Fruit fly (Drosophila melanogaster) whole organism, wandering third instar larva: Measurements from ENCODE around the gene noc.

ENCODE experiments used
- Abd-B ChIP-seq: fragments of >200 bp; optimal IDR thresholded peaks from 2 replicates; lab custom pipeline; 2017; ENCODE audit warnings: missing biosample characterization, missing genetic modification characterization
- Hr78 ChIP-seq: fragments of >200 bp; optimal IDR thresholded peaks from 2 replicates; lab custom pipeline; 2017; ENCODE audit warnings: missing biosample characterization, missing genetic modification characterization
- Mio ChIP-seq: sonication (Bioruptor generic); optimal IDR thresholded peaks from 2 replicates; lab custom pipeline; 2016; ENCODE audit warnings: missing biosample characterization, missing genetic modification characterization
- OdsH ChIP-seq: fragments of 200-800 bp; sonication (Bioruptor generic); optimal IDR thresholded peaks from 2 replicates; lab custom pipeline; 2016; ENCODE audit warnings: missing biosample characterization, mild to moderate bottlenecking, missing genetic modification characterization
- Vsx2 ChIP-seq: fragments of 200-300, 225-300 bp; sonication (Bioruptor generic); optimal IDR thresholded peaks from 2 replicates; lab custom pipeline; 2018; ENCODE audit warnings: missing biosample characterization, missing genetic modification characterization; ENCODE audit not compliant: partially characterized antibody
- br ChIP-seq: fragments of 200-800 bp; sonication (Bioruptor generic); optimal IDR thresholded peaks from 2 replicates; lab custom pipeline; 2016; ENCODE audit warnings: missing biosample characterization, missing genetic modification characterization
- dsf ChIP-seq: sonication (Bioruptor generic); optimal IDR thresholded peaks from 2 replicates; lab custom pipeline; 2016; ENCODE audit warnings: missing biosample characterization, missing genetic modification characterization, borderline replicate concordance
- jim ChIP-seq: fragments of 175-275, 200-325 bp; sonication (Bioruptor generic); optimal IDR thresholded peaks from 2 replicates; lab custom pipeline; 2016; ENCODE audit warnings: missing biosample characterization, mild to moderate bottlenecking, missing genetic modification characterization
- lola ChIP-seq: fragments of >200 bp; optimal IDR thresholded peaks from 2 replicates; lab custom pipeline; 2017; ENCODE audit warnings: missing biosample characterization, missing genetic modification characterization
- pan ChIP-seq: fragments of >200 bp; optimal IDR thresholded peaks from 2 replicates; lab custom pipeline; 2017
- psq ChIP-seq: fragments of 200-800 bp; sonication (Bioruptor generic); optimal IDR thresholded peaks from 3 replicates; lab custom pipeline; 2017; ENCODE audit warnings: missing biosample characterization, mild to moderate bottlenecking, missing genetic modification characterization, moderate library complexity
- usp ChIP-seq: fragments of >200 bp; optimal IDR thresholded peaks from 2 replicates; lab custom pipeline; 2017; ENCODE audit warnings: missing biosample characterization, missing genetic modification characterization

dm6 chr2L:14507997-14508396 is 17.3 kb downstream of the noc start:
- TF ChIP-seq dsf (GFP tag; lab: Kevin White, UChicago) = no peak
- no peak for TF ChIP-seq jim (GFP tag; lab: Kevin White, UChicago)
- no peak for TF ChIP-seq br (GFP tag; lab: Kevin White, UChicago)
- no peak for TF ChIP-seq pan (lab: Kevin White, UChicago)
- no peak for TF ChIP-seq Hr78 (GFP tag; lab: Kevin White, UChicago)
- TF ChIP-seq Vsx2 (GFP tag; lab: Kevin White, UChicago) = no peak
- TF ChIP-seq Mio (GFP tag; lab: Kevin White, UChicago) = no peak
- no peak for TF ChIP-seq usp (GFP tag; lab: Kevin White, UChicago)
- TF ChIP-seq Abd-B (GFP tag; lab: Kevin White, UChicago) = no peak
- no peak for TF ChIP-seq OdsH (GFP tag; lab: Kevin White, UChicago)
- TF ChIP-seq lola = no peak
- TF ChIP-seq psq = no peak
